Worm (Caenorhabditis elegans) whole organism, young adult: ENCODE data around the gene spt-4.

ENCODE experiments used
- B0336.3 ChIP-seq: fragments of 200-800 bp; sonication (Bioruptor generic); IDR thresholded peaks from 2 replicates; pipeline ENCODE4 v1.3.6; 2022; ENCODE audit warnings: missing genetic modification characterization, missing compliant biosample characterization
- C17E4.6 ChIP-seq: fragments of 200-800 bp; sonication (Bioruptor generic); IDR thresholded peaks from 2 replicates; pipeline ENCODE4 v1.3.6; 2022; ENCODE audit warnings: missing genetic modification reagents, missing genetic modification characterization, missing compliant biosample characterization
- F49E8.2 ChIP-seq: sonication (generic microtip); optimal IDR thresholded peaks from 3 replicates; lab custom pipeline; 2017; ENCODE audit warnings: missing genetic modification characterization, mild to moderate bottlenecking, missing compliant biosample characterization, antibody characterized with exemption, moderate library complexity; ENCODE audit not compliant: insufficient read depth
- F52B5.7 ChIP-seq: sonication (generic microtip); optimal IDR thresholded peaks from 2 replicates; lab custom pipeline; 2016; ENCODE audit warnings: mild to moderate bottlenecking, missing genetic modification characterization, missing compliant biosample characterization
- F57A8.1 ChIP-seq: fragments of 200-800 bp; sonication (Bioruptor generic); optimal IDR thresholded peaks from 2 replicates; lab custom pipeline; 2018; ENCODE audit warnings: mild to moderate bottlenecking, missing genetic modification characterization, moderate library complexity, missing compliant biosample characterization
- K11D2.4 ChIP-seq: fragments of 200-800 bp; sonication (Bioruptor generic); IDR thresholded peaks from 2 replicates; pipeline ENCODE4 v1.3.6; 2022; ENCODE audit warnings: missing genetic modification reagents, missing genetic modification characterization, missing compliant biosample characterization
- Y53G8AR.9 ChIP-seq: fragments of 200-800 bp; sonication (Bioruptor generic); conservative IDR thresholded peaks from 2 replicates; pipeline ENCODE4 v1.3.6; 2022; ENCODE audit warnings: missing genetic modification reagents, missing genetic modification characterization, missing compliant biosample characterization
- ama-1 ChIP-seq, 3 experiments: fragments of 150-350 bp in 1 of 3; sonication (generic microtip) in 2 of 3; optimal IDR thresholded peaks; 2 replicates each; lab custom pipeline; 2014 to 2018; ENCODE audit warnings: missing biosample characterization in 2 of 3, missing genetic modification characterization in 2 of 3, missing genetic modification reagents in 2 of 3
- attf-5 ChIP-seq: fragments of 200-800 bp; sonication (Bioruptor generic); optimal IDR thresholded peaks from 2 replicates; lab custom pipeline; 2018; ENCODE audit warnings: mild to moderate bottlenecking, missing genetic modification characterization, missing compliant biosample characterization
- bed-1 ChIP-seq: fragments of 200-800 bp; sonication (Bioruptor generic); IDR thresholded peaks from 2 replicates; pipeline ENCODE4 v1.3.6; 2022; ENCODE audit warnings: missing genetic modification reagents, missing genetic modification characterization, missing compliant biosample characterization
- cebp-1 ChIP-seq, 2 experiments: fragments of 200-800 bp in 1 of 2; sonication (Bioruptor generic) in 1 of 2; sonication (generic microtip) in 1 of 2; IDR thresholded peaks in 1 of 2; optimal IDR thresholded peaks in 1 of 2; 2 replicates each; pipeline versions ENCODE4 v1.3.6 to Lab custom; 2017 to 2022; ENCODE audit warnings: missing compliant biosample characterization in 2 of 2, missing genetic modification characterization in 2 of 2, mild to moderate bottlenecking in 1 of 2, missing genetic modification reagents in 1 of 2, moderate library complexity in 1 of 2
- cebp-2 ChIP-seq: fragments of 200-800 bp; sonication (Bioruptor generic); IDR thresholded peaks from 2 replicates; pipeline ENCODE4 v1.3.6; 2022; ENCODE audit warnings: missing genetic modification characterization, missing compliant biosample characterization
- ceh-100 ChIP-seq: fragments of 200-800 bp; sonication (Bioruptor generic); IDR thresholded peaks from 2 replicates; pipeline ENCODE4 v1.3.6; 2022; ENCODE audit warnings: missing genetic modification reagents, missing genetic modification characterization, missing compliant biosample characterization
- ceh-40 ChIP-seq: fragments of 200-800 bp; sonication (Bioruptor generic); IDR thresholded peaks from 2 replicates; pipeline ENCODE4 v1.3.6; 2022; ENCODE audit warnings: missing genetic modification characterization, missing compliant biosample characterization
- ceh-79 ChIP-seq: sonication (generic microtip); optimal IDR thresholded peaks from 2 replicates; lab custom pipeline; 2017; ENCODE audit warnings: mild to moderate bottlenecking, missing genetic modification characterization, missing compliant biosample characterization
- dox-1 ChIP-seq: fragments of 200-800 bp; sonication (Bioruptor generic); IDR thresholded peaks from 2 replicates; pipeline ENCODE4 v1.3.6; 2022; ENCODE audit warnings: missing genetic modification reagents, missing genetic modification characterization, missing compliant biosample characterization
- dpff-1 ChIP-seq: sonication (generic microtip); optimal IDR thresholded peaks from 2 replicates; lab custom pipeline; 2017; ENCODE audit warnings: mild to moderate bottlenecking, missing genetic modification characterization, missing compliant biosample characterization
- efl-1 ChIP-seq: fragments of 150-350 bp; optimal IDR thresholded peaks from 2 replicates; lab custom pipeline; 2014; ENCODE audit warnings: missing biosample characterization, missing genetic modification reagents, missing genetic modification characterization
- egl-18 ChIP-seq: fragments of 200-800 bp; sonication (Bioruptor generic); IDR thresholded peaks from 2 replicates; pipeline ENCODE4 v1.3.6; 2022; ENCODE audit warnings: missing genetic modification reagents, missing genetic modification characterization, missing compliant biosample characterization
- egrh-3 ChIP-seq: fragments of 200-800 bp; sonication (Bioruptor generic); IDR thresholded peaks from 2 replicates; pipeline ENCODE4 v1.3.6; 2022; ENCODE audit warnings: missing genetic modification reagents, missing genetic modification characterization, missing compliant biosample characterization
- ekl-4 ChIP-seq: fragments of 200-800 bp; sonication (Bioruptor generic); IDR thresholded peaks from 2 replicates; pipeline ENCODE4 v1.3.6; 2022; ENCODE audit warnings: missing genetic modification reagents, missing genetic modification characterization, missing compliant biosample characterization
- ets-4 ChIP-seq: fragments of 200-800 bp; sonication (Bioruptor generic); optimal IDR thresholded peaks from 2 replicates; lab custom pipeline; 2018; ENCODE audit warnings: mild to moderate bottlenecking, missing genetic modification characterization, missing compliant biosample characterization
- gei-17 ChIP-seq: fragments of 200-800 bp; sonication (Bioruptor generic); optimal IDR thresholded peaks from 2 replicates; lab custom pipeline; 2018; ENCODE audit warnings: mild to moderate bottlenecking, missing genetic modification characterization, missing compliant biosample characterization
- hmg-1.2 ChIP-seq: fragments of 200-800 bp; sonication (Bioruptor generic); IDR thresholded peaks from 2 replicates; pipeline ENCODE4 v1.3.6; 2022; ENCODE audit warnings: missing genetic modification reagents, missing genetic modification characterization, missing compliant biosample characterization
- hsf-1 ChIP-seq: fragments of 200-800 bp; sonication (Bioruptor generic); IDR thresholded peaks from 2 replicates; pipeline ENCODE4 v1.3.6; 2022; ENCODE audit warnings: missing genetic modification reagents, missing genetic modification characterization, missing compliant biosample characterization
- lag-1 ChIP-seq: fragments of 200-800 bp; sonication (Bioruptor generic); IDR thresholded peaks from 2 replicates; pipeline ENCODE4 v1.3.6; 2022; ENCODE audit warnings: missing genetic modification reagents, missing genetic modification characterization, missing compliant biosample characterization
- let-526 ChIP-seq: fragments of 200-800 bp; sonication (Bioruptor generic); IDR thresholded peaks from 2 replicates; pipeline ENCODE4 v1.3.6; 2022; ENCODE audit warnings: missing genetic modification reagents, missing genetic modification characterization, missing compliant biosample characterization
- lin-26 ChIP-seq: fragments of 200-800 bp; sonication (Bioruptor generic); IDR thresholded peaks from 2 replicates; pipeline ENCODE4 v1.3.6; 2022; ENCODE audit warnings: missing genetic modification reagents, missing genetic modification characterization, missing compliant biosample characterization
- lin-35 ChIP-seq, 3 experiments: fragments of 150-350 bp in 2 of 3; sonication (generic microtip) in 1 of 3; optimal IDR thresholded peaks; 2 replicates each; lab custom pipeline; 2014 to 2018; ENCODE audit warnings: missing biosample characterization in 3 of 3, missing genetic modification characterization in 3 of 3, missing genetic modification reagents in 3 of 3
- madf-3 ChIP-seq: fragments of 200-800 bp; sonication (Bioruptor generic); IDR thresholded peaks from 2 replicates; pipeline ENCODE4 v1.3.6; 2022; ENCODE audit warnings: missing genetic modification reagents, missing genetic modification characterization, missing compliant biosample characterization
- mcd-1 ChIP-seq: fragments of 200-800 bp; sonication (Bioruptor generic); IDR thresholded peaks from 2 replicates; pipeline ENCODE4 v1.3.6; 2022; ENCODE audit warnings: missing genetic modification reagents, missing genetic modification characterization, missing compliant biosample characterization
- nfya-2 ChIP-seq: fragments of 200-800 bp; sonication (Bioruptor generic); IDR thresholded peaks from 2 replicates; pipeline ENCODE4 v1.3.6; 2022; ENCODE audit warnings: missing genetic modification reagents, missing genetic modification characterization, missing compliant biosample characterization
- nfyb-1 ChIP-seq: fragments of 200-800 bp; sonication (Bioruptor generic); IDR thresholded peaks from 2 replicates; pipeline ENCODE4 v1.3.6; 2022; ENCODE audit warnings: missing genetic modification reagents, missing genetic modification characterization, missing compliant biosample characterization
- pbrm-1 ChIP-seq: fragments of 200-800 bp; sonication (Bioruptor generic); IDR thresholded peaks from 2 replicates; pipeline ENCODE4 v1.3.6; 2022; ENCODE audit warnings: missing genetic modification reagents, missing genetic modification characterization, missing compliant biosample characterization
- pha-4 ChIP-seq: fragments of 150-350 bp; sonication (generic microtip); optimal IDR thresholded peaks from 2 replicates; lab custom pipeline; 2014; ENCODE audit warnings: missing biosample characterization, missing genetic modification reagents, missing genetic modification characterization
- sptf-2 ChIP-seq: fragments of 200-800 bp; sonication (Bioruptor generic); optimal IDR thresholded peaks from 2 replicates; lab custom pipeline; 2018; ENCODE audit warnings: mild to moderate bottlenecking, missing genetic modification characterization, missing compliant biosample characterization
- zfh-2 ChIP-seq: fragments of 200-800 bp; sonication (Bioruptor generic); conservative IDR thresholded peaks from 2 replicates; pipeline ENCODE4 v1.3.6; 2022; ENCODE audit warnings: missing genetic modification reagents, missing genetic modification characterization, missing compliant biosample characterization
- ztf-18 ChIP-seq: sonication (generic microtip); optimal IDR thresholded peaks from 2 replicates; lab custom pipeline; 2016; ENCODE audit warnings: missing genotype, mild to moderate bottlenecking, missing genetic modification characterization, missing compliant biosample characterization
- ztf-25 ChIP-seq: fragments of 200-800 bp; sonication (Bioruptor generic); IDR thresholded peaks from 2 replicates; pipeline ENCODE4 v1.3.6; 2022; ENCODE audit warnings: missing genetic modification reagents, missing genetic modification characterization, missing compliant biosample characterization

spt-4 gene

DNA sequence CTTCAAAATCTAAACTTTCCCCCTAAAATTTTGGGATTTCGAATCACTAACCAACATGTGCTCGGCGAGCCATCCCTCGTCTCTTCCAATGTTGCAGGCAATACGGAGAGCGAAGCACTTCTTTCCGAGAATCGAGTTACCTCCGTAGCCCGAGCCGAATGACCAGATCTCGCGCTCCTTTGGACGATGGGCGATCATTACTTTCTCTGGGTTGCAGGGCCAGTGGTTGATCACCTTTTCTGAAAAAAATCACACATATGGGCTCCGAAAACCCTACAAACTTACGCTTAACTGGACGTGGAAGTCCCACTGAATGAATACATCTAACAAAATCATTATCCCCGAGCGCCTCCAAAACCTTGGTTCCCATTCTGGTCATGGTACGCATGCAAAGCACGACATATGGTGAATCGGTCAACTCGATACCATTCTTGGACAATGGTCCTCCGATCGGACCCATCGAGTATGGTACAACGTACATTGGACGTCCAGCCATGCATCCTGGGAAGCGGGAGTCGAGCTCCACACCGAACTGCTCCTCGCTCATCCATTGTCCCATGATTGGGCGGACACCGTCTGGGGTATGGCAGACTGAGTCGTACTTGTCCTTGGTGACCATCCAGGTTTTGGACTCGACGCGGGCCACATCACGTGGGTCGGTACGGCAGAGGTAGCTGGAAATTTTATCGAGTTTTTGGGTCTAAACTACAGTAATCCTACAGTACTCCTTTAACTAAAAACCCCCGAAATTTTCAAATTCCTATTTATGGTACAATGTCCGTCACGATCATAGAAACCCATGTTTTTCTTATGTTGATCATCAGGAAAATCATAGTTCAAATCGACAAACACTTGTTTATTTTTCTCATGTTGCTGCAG, 4.6 kb downstream of the spt-4 start:
- TF ChIP-seq F52B5.7 (tag; lab: Kevin White, UChicago) = peak; percentile 36
- 0 out of 2 replicates have a peak, but pooled peaks have one; percentile 40 for TF ChIP-seq ceh-40 (GFP tag; lab: Robert Waterston, UW)
- TF ChIP-seq gei-17 (GFP tag; lab: Kevin White, UChicago) = no peak
- TF ChIP-seq dpff-1 (tag; lab: Kevin White, UChicago) = peak; percentile 13
- TF ChIP-seq sptf-2 (GFP tag; lab: Kevin White, UChicago) = no peak
- TF ChIP-seq F57A8.1 (GFP tag; lab: Kevin White, UChicago) = peak; percentile 45
- TF ChIP-seq lag-1 (GFP tag; lab: Robert Waterston, UW) = no peak
- no peak for TF ChIP-seq ztf-18
- TF ChIP-seq B0336.3 (GFP tag; lab: Robert Waterston, UW) = 0 out of 2 replicates have a peak, but pooled peaks have one; percentile 40
- TF ChIP-seq pbrm-1 (GFP tag; lab: Robert Waterston, UW) = peak; percentile 28; the same call in 1 of the 2 replicates
- no peak for TF ChIP-seq attf-5 (GFP tag; lab: Kevin White, UChicago)
- TF ChIP-seq F49E8.2 (tag; lab: Kevin White, UChicago) = no peak
- TF ChIP-seq egrh-3 (GFP tag; lab: Robert Waterston, UW) = 0 out of 2 replicates have a peak, but pooled peaks have one; percentile 3
- TF ChIP-seq zfh-2 = peak; percentile 62; the same call in 1 of the 2 replicates
- 0 out of 2 replicates have a peak, but pooled peaks have one; percentile 64 for TF ChIP-seq madf-3 (GFP tag; lab: Robert Waterston, UW)
- TF ChIP-seq hsf-1 (GFP tag; lab: Robert Waterston, UW) = 0 out of 2 replicates have a peak, but pooled peaks have one; percentile 16
- peak; percentile 60 for TF ChIP-seq dox-1 (GFP tag; lab: Robert Waterston, UW)
- TF ChIP-seq nfyb-1 (GFP tag; lab: Robert Waterston, UW) = peak; percentile 67
- TF ChIP-seq hmg-1.2 (GFP tag; lab: Robert Waterston, UW) = peak; percentile 28; the same call in 1 of the 2 replicates
- 0 out of 2 replicates have a peak, but pooled peaks have one; percentile 23 for TF ChIP-seq nfya-2
- no peak for TF ChIP-seq ekl-4
- peak; percentile 11 for TF ChIP-seq ama-1 (optimal IDR thresholded peaks at IDR 0.05; lab: Kevin White, UChicago)
- no peak for TF ChIP-seq ama-1 (GFP tag; optimal IDR thresholded peaks at IDR 0.05; lab: Kevin White, UChicago)

DNA sequence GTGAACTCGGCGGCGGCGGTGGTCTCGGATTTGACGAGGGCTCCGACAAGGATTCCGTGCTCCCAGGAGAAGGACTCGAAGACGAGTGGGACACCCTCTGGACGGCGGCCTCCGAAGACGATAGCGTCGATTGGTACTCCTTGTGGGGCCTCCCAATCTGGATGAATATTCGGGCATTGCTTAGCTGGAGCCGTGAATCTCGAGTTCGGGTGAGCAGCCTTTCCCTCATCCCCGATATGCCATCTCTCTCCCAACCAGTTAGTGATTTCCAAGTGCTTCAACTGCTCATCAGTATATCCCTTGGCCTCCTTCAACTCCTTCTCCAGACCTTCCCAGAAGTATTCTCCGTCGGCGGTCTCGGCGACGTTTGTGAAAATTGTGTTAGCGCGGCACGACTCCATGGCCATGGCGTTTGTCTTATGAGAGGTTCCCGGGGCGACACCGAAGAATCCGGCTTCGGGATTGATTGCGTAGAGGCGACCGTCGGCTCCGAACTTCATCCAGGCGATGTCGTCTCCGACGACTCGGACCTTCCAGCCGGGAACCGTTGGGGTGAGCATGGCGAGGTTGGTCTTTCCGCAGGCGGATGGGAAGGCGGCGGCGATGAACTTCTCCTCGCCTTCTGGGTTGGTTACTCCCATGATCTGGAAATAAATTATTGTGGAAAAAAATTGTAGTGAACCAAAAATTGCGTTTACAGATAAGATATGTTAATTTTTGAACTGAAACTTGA, 5.8 kb downstream of the spt-4 start:
- TF ChIP-seq pha-4 (tag; lab: Kevin White, UChicago) (no peak), ceh-100 (GFP tag; lab: Robert Waterston, UW) (0 out of 2 replicates have a peak, but pooled peaks have one; percentile 9), B0336.3 (GFP tag; lab: Robert Waterston, UW) (no peak), cebp-2 (GFP tag; lab: Robert Waterston, UW) (no peak), ama-1 (optimal IDR thresholded peaks at IDR 0.05; lab: Kevin White, UChicago) (no peak), ama-1 (GFP tag; optimal IDR thresholded peaks at IDR 0.05; lab: Kevin White, UChicago) (peak in 1 of 2 experiments; percentile 35), lin-35 (GFP tag; optimal IDR thresholded peaks at IDR 0.05; lab: Kevin White, UChicago) (no peak), K11D2.4 (GFP tag; lab: Robert Waterston, UW) (peak; percentile 60), ekl-4 (peak; percentile 58; the same call in 1 of the 2 replicates), hmg-1.2 (GFP tag; lab: Robert Waterston, UW) (peak; percentile 29; the same call in 1 of the 2 replicates), C17E4.6 (GFP tag; lab: Robert Waterston, UW) (peak; percentile 58; the same call in 1 of the 2 replicates), efl-1 (GFP tag; lab: Kevin White, UChicago) (no peak), zfh-2 (peak; percentile 85), madf-3 (GFP tag; lab: Robert Waterston, UW) (peak; percentile 76), ceh-40 (GFP tag; lab: Robert Waterston, UW) (0 out of 2 replicates have a peak, but pooled peaks have one; percentile 52), egl-18 (GFP tag; lab: Robert Waterston, UW) (0 out of 2 replicates have a peak, but pooled peaks have one; percentile 52), mcd-1 (GFP tag; lab: Robert Waterston, UW) (peak; percentile 36; the same call in 1 of the 2 replicates), dox-1 (GFP tag; lab: Robert Waterston, UW) (peak; percentile 69), F57A8.1 (GFP tag; lab: Kevin White, UChicago) (no peak), lin-26 (GFP tag; lab: Robert Waterston, UW) (peak; percentile 1), let-526 (GFP tag; lab: Robert Waterston, UW) (peak; percentile 72; the same call in 1 of the 2 replicates), cebp-1 (GFP tag; IDR thresholded peaks at IDR 0.05; lab: Robert Waterston, UW) (no peak), cebp-1 (tag; optimal IDR thresholded peaks at IDR 0.05; lab: Kevin White, UChicago) (peak; percentile 7), ztf-25 (GFP tag; lab: Robert Waterston, UW) (0 out of 2 replicates have a peak, but pooled peaks have one; percentile 3), ceh-79 (tag; lab: Kevin White, UChicago) (peak; percentile 71), egrh-3 (GFP tag; lab: Robert Waterston, UW) (peak; percentile 72; the same call in 1 of the 2 replicates), Y53G8AR.9 (GFP tag; lab: Robert Waterston, UW) (peak; percentile 60), ets-4 (GFP tag; lab: Kevin White, UChicago) (no peak), attf-5 (GFP tag; lab: Kevin White, UChicago) (peak; percentile 42), bed-1 (no peak)
